Worm (Caenorhabditis elegans) whole organism, L2 larva: ENCODE data around the gene ceh-27.

ENCODE experiments used
- Y55F3AM.14 ChIP-seq: fragments of 200-800 bp; sonication (Bioruptor generic); optimal IDR thresholded peaks from 2 replicates; lab custom pipeline; 2018; ENCODE audit warnings: mild to moderate bottlenecking, missing genetic modification characterization, missing compliant biosample characterization
- ZK546.5 ChIP-seq: sonication (generic microtip); optimal IDR thresholded peaks from 2 replicates; lab custom pipeline; 2017; ENCODE audit warnings: missing biosample characterization, missing genetic modification characterization
- ama-1 ChIP-seq: fragments of 150-350 bp; optimal IDR thresholded peaks from 2 replicates; lab custom pipeline; 2018; ENCODE audit warnings: inconsistent platforms
- blmp-1 ChIP-seq: sonication (generic microtip); optimal IDR thresholded peaks from 2 replicates; lab custom pipeline; 2017; ENCODE audit warnings: missing genetic modification characterization, mild to moderate bottlenecking, missing compliant biosample characterization, antibody characterized with exemption, moderate library complexity; ENCODE audit not compliant: insufficient read depth
- ceh-16 ChIP-seq: fragments of 150-350 bp; optimal IDR thresholded peaks from 2 replicates; lab custom pipeline; 2014; ENCODE audit warnings: missing biosample characterization, missing genetic modification characterization
- dmd-4 ChIP-seq: sonication (generic microtip); optimal IDR thresholded peaks from 2 replicates; lab custom pipeline; 2017; ENCODE audit warnings: missing biosample characterization, missing genetic modification characterization
- elt-1 ChIP-seq: fragments of 150-350 bp; optimal IDR thresholded peaks from 2 replicates; lab custom pipeline; 2014; ENCODE audit warnings: missing biosample characterization, missing genetic modification characterization
- elt-3 ChIP-seq: sonication (generic microtip); optimal IDR thresholded peaks from 2 replicates; lab custom pipeline; 2017; ENCODE audit warnings: missing biosample characterization, missing genetic modification characterization
- fos-1 ChIP-seq: fragments of 150-350 bp; optimal IDR thresholded peaks from 2 replicates; lab custom pipeline; 2014; ENCODE audit warnings: missing biosample characterization, missing genetic modification characterization
- gmeb-1 ChIP-seq: fragments of 150-350 bp; optimal IDR thresholded peaks from 2 replicates; lab custom pipeline; 2014; ENCODE audit warnings: missing biosample characterization, missing genetic modification characterization
- lin-11 ChIP-seq: fragments of 150-350 bp; sonication (generic microtip); optimal IDR thresholded peaks from 2 replicates; lab custom pipeline; 2014; ENCODE audit warnings: missing biosample characterization, missing genetic modification characterization, inconsistent platforms, mixed read lengths
- lin-13 ChIP-seq: fragments of 150-350 bp; optimal IDR thresholded peaks from 2 replicates; lab custom pipeline; 2014; ENCODE audit warnings: missing biosample characterization, missing genetic modification reagents, missing genetic modification characterization
- lsy-2 ChIP-seq, 2 experiments: fragments of 150-350 bp in 1 of 2; sonication (generic microtip) in 1 of 2; optimal IDR thresholded peaks; 2 replicates each; lab custom pipeline; 2014 to 2017; ENCODE audit warnings: missing biosample characterization in 2 of 2, missing genetic modification characterization in 2 of 2
- mab-5 ChIP-seq: fragments of 150-350 bp; optimal IDR thresholded peaks from 2 replicates; lab custom pipeline; 2014; ENCODE audit warnings: missing biosample characterization, missing genetic modification characterization
- mbf-1 ChIP-seq: sonication (generic microtip); optimal IDR thresholded peaks from 2 replicates; lab custom pipeline; 2017; ENCODE audit warnings: missing biosample characterization, missing genetic modification characterization
- mdl-1 ChIP-seq, 2 experiments: fragments of 150-350 bp in 1 of 2; sonication (generic microtip) in 1 of 2; optimal IDR thresholded peaks; 2 replicates each; lab custom pipeline; 2017; ENCODE audit warnings: missing biosample characterization in 2 of 2, missing genetic modification characterization in 2 of 2
- nhr-10 ChIP-seq: sonication (generic microtip); optimal IDR thresholded peaks from 2 replicates; lab custom pipeline; 2017; ENCODE audit warnings: missing biosample characterization, missing genetic modification characterization
- nhr-11 ChIP-seq: fragments of 150-350 bp; optimal IDR thresholded peaks from 2 replicates; lab custom pipeline; 2014; ENCODE audit warnings: missing biosample characterization, missing genetic modification characterization
- nhr-12 ChIP-seq: fragments of 150-350 bp; optimal IDR thresholded peaks from 2 replicates; lab custom pipeline; 2014; ENCODE audit warnings: missing biosample characterization, missing genetic modification characterization
- nhr-129 ChIP-seq: fragments of 150-350 bp; optimal IDR thresholded peaks from 2 replicates; lab custom pipeline; 2014; ENCODE audit warnings: missing biosample characterization, missing genetic modification characterization
- nhr-23 ChIP-seq: fragments of 150-350 bp; optimal IDR thresholded peaks from 2 replicates; lab custom pipeline; 2014; ENCODE audit warnings: missing biosample characterization, missing genetic modification reagents, missing genetic modification characterization
- nhr-25 ChIP-seq: fragments of 150-350 bp; sonication (generic microtip); optimal IDR thresholded peaks from 3 replicates; lab custom pipeline; 2014; ENCODE audit warnings: missing biosample characterization, missing genetic modification characterization
- nhr-6 ChIP-seq: fragments of 150-350 bp; optimal IDR thresholded peaks from 2 replicates; lab custom pipeline; 2014; ENCODE audit warnings: missing biosample characterization, missing genetic modification characterization
- nhr-77 ChIP-seq: fragments of 150-350 bp; optimal IDR thresholded peaks from 2 replicates; lab custom pipeline; 2014; ENCODE audit warnings: missing biosample characterization, missing genetic modification characterization
- peb-1 ChIP-seq: fragments of 150-350 bp; optimal IDR thresholded peaks from 2 replicates; lab custom pipeline; 2014; ENCODE audit warnings: missing biosample characterization, missing genetic modification characterization
- sem-4 ChIP-seq: fragments of 150-350 bp; optimal IDR thresholded peaks from 2 replicates; lab custom pipeline; 2014; ENCODE audit warnings: missing biosample characterization, missing genetic modification reagents, missing genetic modification characterization
- skn-1 ChIP-seq: sonication (generic microtip); optimal IDR thresholded peaks from 2 replicates; lab custom pipeline; 2017; ENCODE audit warnings: missing biosample characterization, missing genetic modification characterization
- sma-3 ChIP-seq: sonication (generic microtip); optimal IDR thresholded peaks from 2 replicates; lab custom pipeline; 2016; ENCODE audit warnings: missing genetic modification reagents, missing genetic modification characterization, missing compliant biosample characterization
- sma-9 ChIP-seq, 2 experiments: fragments of 150-350 bp in 1 of 2; sonication (generic microtip) in 1 of 2; optimal IDR thresholded peaks; 2 replicates each; lab custom pipeline; 2014 to 2016; ENCODE audit warnings: missing genetic modification characterization in 2 of 2, mild to moderate bottlenecking in 1 of 2, missing biosample characterization in 1 of 2, missing compliant biosample characterization in 1 of 2, missing genetic modification reagents in 1 of 2, moderate library complexity in 1 of 2
- snpc-4 ChIP-seq: fragments of 150-350 bp; optimal IDR thresholded peaks from 2 replicates; lab custom pipeline; 2014; ENCODE audit warnings: missing biosample characterization, missing genetic modification characterization
- unc-39 ChIP-seq: fragments of 150-350 bp; optimal IDR thresholded peaks from 2 replicates; lab custom pipeline; 2014; ENCODE audit warnings: missing biosample characterization, missing genetic modification characterization
- unc-55 ChIP-seq: fragments of 150-350 bp; sonication (generic microtip); optimal IDR thresholded peaks from 3 replicates; lab custom pipeline; 2014; ENCODE audit warnings: missing biosample characterization, missing genetic modification reagents, missing genetic modification characterization
- ztf-11 ChIP-seq: sonication (generic microtip); optimal IDR thresholded peaks from 2 replicates; lab custom pipeline; 2017; ENCODE audit warnings: missing biosample characterization, missing genetic modification characterization

The ceh-27 gene

ce11 chrV:11674594-11675579 is 10.0 kb upstream of the ceh-27 start:
- TF ChIP-seq sma-3 (GFP tag; lab: Kevin White, UChicago): peak; percentile 35
- peak; percentile 39 for TF ChIP-seq fos-1 (tag; lab: Kevin White, UChicago)
- no peak for TF ChIP-seq lin-13 (GFP tag; lab: Kevin White, UChicago)
- TF ChIP-seq lsy-2 (tag; optimal IDR thresholded peaks at IDR 0.05; lab: Kevin White, UChicago): no peak
- TF ChIP-seq, all 48 proteins: peak for 2

DNA sequence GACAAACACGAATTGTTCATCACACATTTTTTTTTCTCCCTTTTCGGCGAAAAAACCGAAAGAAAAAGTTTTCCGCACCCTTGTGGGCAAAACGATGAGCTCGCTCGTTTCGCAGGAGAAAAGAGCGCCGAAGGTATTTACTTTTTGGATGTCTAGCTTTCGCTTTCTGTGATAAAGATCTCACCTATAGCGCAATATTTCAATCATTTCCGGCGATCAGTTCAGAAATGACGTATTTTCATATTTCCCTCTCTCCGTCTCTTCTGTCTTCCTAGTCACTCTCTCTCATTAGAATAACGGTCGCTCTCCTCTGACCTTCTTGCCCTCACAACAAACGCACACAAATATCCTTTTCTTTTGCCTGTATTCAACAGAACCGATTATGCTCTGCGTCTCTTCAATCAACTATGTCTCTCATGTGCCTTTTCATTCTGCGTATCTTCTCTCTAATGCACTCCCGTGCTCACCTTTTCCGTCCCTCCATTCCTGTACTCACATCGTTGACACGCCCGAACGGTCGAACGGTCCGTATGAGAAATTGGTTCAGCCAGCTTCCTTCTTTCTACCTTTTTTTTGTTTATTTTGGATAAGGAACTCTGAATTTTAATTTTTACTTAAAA is 9.0 kb upstream of the ceh-27 start:
- no peak for TF ChIP-seq unc-55 (GFP tag; lab: Kevin White, UChicago)
- TF ChIP-seq Y55F3AM.14 (GFP tag; lab: Kevin White, UChicago): no peak
- TF ChIP-seq ZK546.5: no peak
- no peak for TF ChIP-seq elt-1 (tag; lab: Kevin White, UChicago)
- no peak for TF ChIP-seq ztf-11 (tag; lab: Kevin White, UChicago)
- TF ChIP-seq nhr-11: no peak
- TF ChIP-seq gmeb-1 (tag; lab: Kevin White, UChicago): no peak
- no peak for TF ChIP-seq unc-39 (tag; lab: Kevin White, UChicago)
- TF ChIP-seq blmp-1 (tag; lab: Kevin White, UChicago): peak; percentile 42
- TF ChIP-seq nhr-10 (tag; lab: Kevin White, UChicago): no peak
- peak; percentile 19 for TF ChIP-seq nhr-25 (tag; lab: Kevin White, UChicago)
- TF ChIP-seq nhr-129: peak; percentile 30
- TF ChIP-seq sma-9 (GFP tag; optimal IDR thresholded peaks at IDR 0.05; lab: Kevin White, UChicago): peak; percentile 57
- TF ChIP-seq sma-9 (tag; optimal IDR thresholded peaks at IDR 0.05; lab: Kevin White, UChicago): no peak
- peak in 1 of 2 experiments; percentile 15 for TF ChIP-seq lsy-2 (tag; optimal IDR thresholded peaks at IDR 0.05; lab: Kevin White, UChicago)
- TF ChIP-seq mdl-1 (tag; optimal IDR thresholded peaks at IDR 0.05; lab: Kevin White, UChicago): no peak
- peak; percentile 20 for TF ChIP-seq ceh-16 (tag; lab: Kevin White, UChicago)
- no peak for TF ChIP-seq nhr-23 (tag; lab: Kevin White, UChicago)
- no peak for TF ChIP-seq lin-13 (GFP tag; lab: Kevin White, UChicago)
- TF ChIP-seq fos-1 (tag; lab: Kevin White, UChicago): peak; percentile 19
- no peak for TF ChIP-seq nhr-12 (tag; lab: Kevin White, UChicago)
- TF ChIP-seq ama-1 (lab: Kevin White, UChicago): no peak
- no peak for TF ChIP-seq lin-11 (tag; lab: Kevin White, UChicago)
- TF ChIP-seq sem-4 (tag; lab: Kevin White, UChicago): peak; percentile 6
- no peak for TF ChIP-seq elt-3 (tag; lab: Kevin White, UChicago)

DNA sequence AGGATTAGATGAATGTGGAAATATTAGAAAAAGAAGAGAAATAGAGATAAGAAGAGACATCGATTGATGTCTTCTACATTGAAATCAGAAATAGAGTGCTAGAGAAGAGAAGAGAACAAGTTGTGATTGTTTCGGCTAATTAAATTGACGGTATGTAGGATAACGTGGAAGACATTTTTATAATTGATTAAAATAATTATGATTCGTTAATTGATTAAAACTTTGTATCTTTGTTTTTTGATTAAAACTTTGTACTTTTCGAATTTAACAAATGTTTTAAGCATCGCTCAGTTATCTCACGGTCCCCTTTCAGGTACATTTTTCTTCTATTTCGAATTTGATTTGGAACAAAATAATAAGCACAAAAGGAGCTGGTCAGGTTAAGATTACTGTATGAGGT is 7.6 kb upstream of the ceh-27 start, which contains the start of gene lgc-44:
Gene lgc-44 (minus strand): TSS at position 101 of the 400 bp plus-strand sequence.
- no peak for TF ChIP-seq ztf-11 (tag; lab: Kevin White, UChicago)
- no peak for TF ChIP-seq mdl-1 (tag; optimal IDR thresholded peaks at IDR 0.05; lab: Kevin White, UChicago)
- no peak for TF ChIP-seq fos-1 (tag; lab: Kevin White, UChicago)
- TF ChIP-seq nhr-129: no peak
- no peak for TF ChIP-seq lsy-2 (tag; optimal IDR thresholded peaks at IDR 0.05; lab: Kevin White, UChicago)
- no peak for TF ChIP-seq sem-4 (tag; lab: Kevin White, UChicago)
- no peak for TF ChIP-seq unc-39 (tag; lab: Kevin White, UChicago)
- TF ChIP-seq sma-3 (GFP tag; lab: Kevin White, UChicago): no peak
- TF ChIP-seq dmd-4 (tag; lab: Kevin White, UChicago): no peak

- TF ChIP-seq unc-39 (tag; lab: Kevin White, UChicago) (no peak), nhr-6 (no peak), peb-1 (tag; lab: Kevin White, UChicago) (no peak), sma-9 (GFP tag; optimal IDR thresholded peaks at IDR 0.05; lab: Kevin White, UChicago) (no peak), sma-9 (tag; optimal IDR thresholded peaks at IDR 0.05; lab: Kevin White, UChicago) (no peak), nhr-77 (tag; lab: Kevin White, UChicago) (no peak), ZK546.5 (no peak), nhr-129 (no peak), unc-55 (GFP tag; lab: Kevin White, UChicago) (no peak), nhr-11 (no peak), snpc-4 (tag; lab: Kevin White, UChicago) (no peak), nhr-23 (tag; lab: Kevin White, UChicago) (no peak), mab-5 (tag; lab: Kevin White, UChicago) (no peak), elt-1 (tag; lab: Kevin White, UChicago) (no peak), mbf-1 (tag; lab: Kevin White, UChicago) (no peak), gmeb-1 (tag; lab: Kevin White, UChicago) (no peak), skn-1 (tag; lab: Kevin White, UChicago) (no peak)
Measured at ce11 chrV:11667176-11667575, 2.3 kb upstream of the ceh-27 start, which contains the start of gene F46F3.3. F46F3.3 (plus strand) TSS chrV:11667476.
